Worm (Caenorhabditis elegans): Measurements from ENCODE around the gene wrt-3.

Gene wrt-3

DNA sequence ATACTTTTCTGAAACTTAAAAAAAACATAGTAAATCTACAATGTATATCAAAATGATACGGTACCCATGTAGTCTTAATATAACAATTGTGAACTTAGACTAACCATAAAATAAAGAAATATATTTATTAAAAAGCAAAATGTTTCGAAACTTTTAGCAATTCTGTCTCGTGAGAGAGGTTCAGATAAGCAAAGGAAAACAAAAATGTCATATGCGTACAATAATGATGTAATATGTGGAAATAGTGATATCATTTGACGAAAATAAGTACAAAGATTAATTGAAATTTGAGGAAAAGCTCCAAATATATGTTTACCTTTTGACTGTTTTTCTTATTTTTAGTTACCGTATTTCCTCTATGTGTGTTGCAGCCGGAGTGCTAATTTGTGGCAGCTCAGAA, 36.9 kb upstream of the wrt-3 start:
- TF ChIP-seq elt-2 (tag; optimal IDR thresholded peaks at IDR 0.05) (peak; percentile 46), unc-39 (tag; optimal IDR thresholded peaks at IDR 0.05) (no peak), fkh-2 (tag; optimal IDR thresholded peaks at IDR 0.05) (no peak), ceh-16 (tag; optimal IDR thresholded peaks at IDR 0.05) (no peak), fos-1 (tag; optimal IDR thresholded peaks at IDR 0.05) (no peak), zag-1 (tag; optimal IDR thresholded peaks at IDR 0.05) (no peak), lsy-12 (tag; optimal IDR thresholded peaks at IDR 0.05) (no peak), aly-2 (tag; optimal IDR thresholded peaks at IDR 0.05) (no peak), pqm-1 (tag; optimal IDR thresholded peaks at IDR 0.05) (peak; percentile 34)

DNA sequence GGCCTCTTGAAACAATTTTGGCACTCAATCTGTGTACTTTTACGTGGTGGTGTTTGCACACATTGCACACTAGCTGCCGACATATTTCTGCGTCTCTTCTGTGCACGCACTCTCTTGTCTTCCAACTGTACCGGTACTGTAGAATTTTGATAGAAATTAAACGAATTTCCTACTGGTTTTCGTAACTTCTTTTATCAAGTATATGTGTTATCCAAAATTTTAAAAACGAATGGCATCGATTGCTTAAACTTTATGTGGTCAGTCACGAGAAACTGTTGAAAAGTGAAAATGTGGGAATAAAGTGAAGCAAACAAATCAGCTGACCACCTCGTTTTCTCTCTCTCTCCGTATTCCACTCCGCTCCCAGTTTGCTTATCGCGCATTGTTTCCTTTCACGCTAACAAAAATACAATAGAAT, 36.1 kb upstream of the wrt-3 start:
- no peak for TF ChIP-seq tbx-2 (tag; optimal IDR thresholded peaks at IDR 0.05)
- peak; percentile 59 for TF ChIP-seq nhr-25 (tag; optimal IDR thresholded peaks at IDR 0.05)
- TF ChIP-seq mdl-1 (tag; optimal IDR thresholded peaks at IDR 0.05), result no peak
- no peak for TF ChIP-seq zag-1 (tag; optimal IDR thresholded peaks at IDR 0.05)
- no peak for TF ChIP-seq daf-12 (tag; optimal IDR thresholded peaks at IDR 0.05)
- peak; percentile 64 for TF ChIP-seq nhr-23 (tag; optimal IDR thresholded peaks at IDR 0.05)
- no peak for TF ChIP-seq nhr-67 (tag; optimal IDR thresholded peaks at IDR 0.05)
- TF ChIP-seq lsy-12 (tag; optimal IDR thresholded peaks at IDR 0.05), result no peak
- TF ChIP-seq aly-2 (tag; optimal IDR thresholded peaks at IDR 0.05), result no peak
- TF ChIP-seq ama-1 (optimal IDR thresholded peaks at IDR 0.05), result peak; percentile 31
- no peak for TF ChIP-seq fos-1 (tag; optimal IDR thresholded peaks at IDR 0.05)
- TF ChIP-seq egl-27 (tag; optimal IDR thresholded peaks at IDR 0.05), result no peak
- TF ChIP-seq elt-3 (tag; optimal IDR thresholded peaks at IDR 0.05), result no peak
- TF ChIP-seq ZK546.5 (tag; optimal IDR thresholded peaks at IDR 0.05), result no peak
- TF ChIP-seq hmg-11 (tag; optimal IDR thresholded peaks at IDR 0.05), result peak; percentile 39
- no peak for TF ChIP-seq nhr-12 (tag; optimal IDR thresholded peaks at IDR 0.05)
- TF ChIP-seq egl-5 (tag; optimal IDR thresholded peaks at IDR 0.05), result no peak
- no peak for TF ChIP-seq fkh-10 (GFP tag; optimal IDR thresholded peaks at IDR 0.05)
- no peak for TF ChIP-seq nhr-77 (tag; optimal IDR thresholded peaks at IDR 0.05)
- TF ChIP-seq skn-1 (tag; optimal IDR thresholded peaks at IDR 0.05), result no peak
- TF ChIP-seq unc-62 (GFP tag; optimal IDR thresholded peaks at IDR 0.05), result no peak
- no peak for TF ChIP-seq ceh-82 (tag; optimal IDR thresholded peaks at IDR 0.05)
- TF ChIP-seq ztf-11 (tag; optimal IDR thresholded peaks at IDR 0.05), result no peak
- no peak for TF ChIP-seq ceh-9 (tag; optimal IDR thresholded peaks at IDR 0.05)
- TF ChIP-seq ceh-28 (tag; optimal IDR thresholded peaks at IDR 0.05), result peak; percentile 45
- no peak for TF ChIP-seq jun-1 (tag; optimal IDR thresholded peaks at IDR 0.05)
- peak; percentile 39 for TF ChIP-seq lin-39 (tag; optimal IDR thresholded peaks at IDR 0.05)
- TF ChIP-seq nhr-237 (tag; optimal IDR thresholded peaks at IDR 0.05), result no peak
- TF ChIP-seq elt-1 (tag; optimal IDR thresholded peaks at IDR 0.05), result no peak
- no peak for TF ChIP-seq nhr-28 (tag; optimal IDR thresholded peaks at IDR 0.05)
- TF ChIP-seq nhr-11 (tag; optimal IDR thresholded peaks at IDR 0.05), result no peak
- no peak for TF ChIP-seq unc-39 (tag; optimal IDR thresholded peaks at IDR 0.05)
- TF ChIP-seq pha-4 (tag; optimal IDR thresholded peaks at IDR 0.05), result peak; percentile 79
- TF ChIP-seq pqm-1 (tag; optimal IDR thresholded peaks at IDR 0.05), result peak; percentile 57
- TF ChIP-seq lin-15B (tag; optimal IDR thresholded peaks at IDR 0.05), result no peak
- TF ChIP-seq eor-1 (tag; optimal IDR thresholded peaks at IDR 0.05), result no peak
- TF ChIP-seq R02D3.7 (tag; optimal IDR thresholded peaks at IDR 0.05), result no peak
- TF ChIP-seq mml-1 (tag; optimal IDR thresholded peaks at IDR 0.05), result no peak
- TF ChIP-seq sea-2 (GFP tag; optimal IDR thresholded peaks at IDR 0.05), result no peak
- no peak for TF ChIP-seq ztf-4 (tag; optimal IDR thresholded peaks at IDR 0.05)
- peak; percentile 64 for TF ChIP-seq nhr-43 (tag; optimal IDR thresholded peaks at IDR 0.05; ENCODE audit: poor library complexity, severe bottlenecking)
- TF ChIP-seq fkh-2 (tag; optimal IDR thresholded peaks at IDR 0.05), result no peak
- no peak for TF ChIP-seq nhr-76 (tag; optimal IDR thresholded peaks at IDR 0.05)
- no peak for TF ChIP-seq ceh-16 (tag; optimal IDR thresholded peaks at IDR 0.05)
- peak; percentile 60 for TF ChIP-seq snpc-4 (tag; optimal IDR thresholded peaks at IDR 0.05)
- TF ChIP-seq nfya-1 (tag; optimal IDR thresholded peaks at IDR 0.05; ENCODE audit: insufficient read depth), result peak; percentile 10
- peak; percentile 78 for TF ChIP-seq elt-2 (tag; optimal IDR thresholded peaks at IDR 0.05)
